Worm (Caenorhabditis elegans): ENCODE data around the gene F19H6.5.

- TF ChIP-seq zip-2 (tag; optimal IDR thresholded peaks at IDR 0.05) (no peak), T26A8.4 (GFP tag; IDR thresholded peaks at IDR 0.05) (no peak), ztf-11 (tag; optimal IDR thresholded peaks at IDR 0.05) (no peak), fkh-10 (GFP tag; optimal IDR thresholded peaks at IDR 0.05) (no peak), mdl-1 (tag; optimal IDR thresholded peaks at IDR 0.05) (no peak), ceh-20 (GFP tag; IDR thresholded peaks at IDR 0.05) (no peak), ama-1 (optimal IDR thresholded peaks at IDR 0.05) (no peak), nhr-237 (tag; optimal IDR thresholded peaks at IDR 0.05) (no peak), ces-1 (GFP tag; optimal IDR thresholded peaks at IDR 0.05) (no peak), nhr-76 (tag; optimal IDR thresholded peaks at IDR 0.05) (no peak), zfp-2 (tag; optimal IDR thresholded peaks at IDR 0.05) (no peak), spr-1 (tag; optimal IDR thresholded peaks at IDR 0.05) (no peak), unc-39 (tag; optimal IDR thresholded peaks at IDR 0.05) (no peak), nhr-28 (tag; optimal IDR thresholded peaks at IDR 0.05) (no peak)
These were observed 11.1 kb upstream of the F19H6.5 start for ce11 chrX:12375783-12376182.
